Worm (Caenorhabditis elegans) whole organism, mixed stage, embryonic: ENCODE measurements around the gene Y57G11C.8.

Source experiments
- ceh-39 ChIP-seq: fragments of 150-350 bp; optimal IDR thresholded peaks from 2 replicates; lab custom pipeline; 2014; ENCODE audit warnings: missing biosample characterization, missing genetic modification characterization
- elt-3 ChIP-seq: fragments of 150-350 bp; optimal IDR thresholded peaks from 2 replicates; lab custom pipeline; 2014; ENCODE audit warnings: missing biosample characterization, missing genetic modification characterization
- lsy-2 ChIP-seq: fragments of 150-350 bp; optimal IDR thresholded peaks from 2 replicates; lab custom pipeline; 2014; ENCODE audit warnings: missing biosample characterization, missing genetic modification characterization
- mab-5 ChIP-seq: fragments of 150-350 bp; optimal IDR thresholded peaks from 2 replicates; lab custom pipeline; 2014; ENCODE audit warnings: missing biosample characterization, missing genetic modification characterization
- nhr-12 ChIP-seq: fragments of 150-350 bp; optimal IDR thresholded peaks from 2 replicates; lab custom pipeline; 2014; ENCODE audit warnings: missing biosample characterization, missing genetic modification characterization
- nhr-28 ChIP-seq: fragments of 150-350 bp; optimal IDR thresholded peaks from 2 replicates; lab custom pipeline; 2014; ENCODE audit warnings: missing biosample characterization, missing genetic modification characterization
- unc-120 ChIP-seq: sonication (generic microtip); optimal IDR thresholded peaks from 2 replicates; lab custom pipeline; 2017; ENCODE audit warnings: missing genetic modification characterization, missing compliant biosample characterization; ENCODE audit not compliant: poor library complexity, severe bottlenecking
- unc-39 ChIP-seq: fragments of 150-350 bp; optimal IDR thresholded peaks from 2 replicates; lab custom pipeline; 2014; ENCODE audit warnings: missing biosample characterization, missing genetic modification characterization

ce11 chrIV:14764719-14765173 is 16.9 kb upstream of the Y57G11C.8 start:
- no peak for TF ChIP-seq nhr-28 (tag; lab: Kevin White, UChicago)
- TF ChIP-seq unc-120 (tag; lab: Kevin White, UChicago), result no peak
- no peak for TF ChIP-seq elt-3
- TF ChIP-seq mab-5 (tag; lab: Kevin White, UChicago), result no peak
- no peak for TF ChIP-seq nhr-12 (tag; lab: Kevin White, UChicago)
- TF ChIP-seq lsy-2 (tag; lab: Kevin White, UChicago), result no peak
- TF ChIP-seq unc-39 (tag; lab: Kevin White, UChicago), result no peak
- no peak for TF ChIP-seq ceh-39 (tag; lab: Kevin White, UChicago)
